Fruit fly (Drosophila melanogaster): ENCODE measurements around the gene CG7920.

Gene CG7920

DNA sequence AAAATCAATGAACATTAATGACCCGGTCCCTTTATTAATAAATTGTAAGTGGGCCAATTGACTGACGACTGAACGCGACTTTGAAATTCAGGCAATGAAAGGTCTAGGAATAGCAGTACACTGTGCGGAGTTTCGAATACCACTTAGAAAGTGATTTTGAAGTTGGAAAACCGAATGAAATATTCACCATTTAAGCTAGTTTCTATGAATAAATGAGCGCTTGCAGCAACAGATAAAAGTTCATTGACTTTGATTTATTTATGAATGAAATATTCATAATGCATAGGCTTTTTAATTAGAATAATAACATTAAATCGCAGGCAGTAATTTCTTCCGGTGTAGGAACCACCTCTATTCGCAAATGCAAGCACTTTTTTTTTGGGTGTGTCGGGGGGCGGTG is 5.9 kb upstream of the CG7920 start (continued):
- no peak for TF ChIP-seq lola (GFP tag; optimal IDR thresholded peaks at IDR 0.05)
- TF ChIP-seq ssp (GFP tag; IDR thresholded peaks at IDR 0.05): no peak
- no peak for TF ChIP-seq insv (GFP tag; optimal IDR thresholded peaks at IDR 0.05)
- peak; percentile 21 for TF ChIP-seq bcd (GFP tag; optimal IDR thresholded peaks at IDR 0.05)
- TF ChIP-seq zf30C (GFP tag; optimal IDR thresholded peaks at IDR 0.05): peak; percentile 33
- TF ChIP-seq ken (GFP tag; IDR thresholded peaks at IDR 0.05): no peak
- TF ChIP-seq Med (GFP tag): peak; percentile 22
- no peak for TF ChIP-seq Dp (GFP tag; optimal IDR thresholded peaks at IDR 0.05)
- TF ChIP-seq stwl (tag; optimal IDR thresholded peaks at IDR 0.05): no peak
- no peak for TF ChIP-seq Dll (GFP tag; IDR thresholded peaks at IDR 0.05; ENCODE audit: partially characterized antibody)
- peak; percentile 44; the same call in 1 of the 2 replicates for TF ChIP-seq CG6689 (GFP tag; IDR thresholded peaks at IDR 0.05)
- no peak for TF ChIP-seq BtbVII (GFP tag; optimal IDR thresholded peaks at IDR 0.05)
- no peak for TF ChIP-seq CG7556 (GFP tag; optimal IDR thresholded peaks at IDR 0.05)
- TF ChIP-seq mam (GFP tag; optimal IDR thresholded peaks at IDR 0.05): no peak
- peak; percentile 10 for TF ChIP-seq CG2120 (GFP tag; optimal IDR thresholded peaks at IDR 0.05)
- TF ChIP-seq bsh (GFP tag; optimal IDR thresholded peaks at IDR 0.05): peak in 1 of 2 experiments; percentile 29
- TF ChIP-seq amos (GFP tag; IDR thresholded peaks at IDR 0.05; ENCODE audit: partially characterized antibody): no peak
- TF ChIP-seq CG17328 (GFP tag; IDR thresholded peaks at IDR 0.05): no peak
- TF ChIP-seq CG31388 (GFP tag; optimal IDR thresholded peaks at IDR 0.05): no peak
- peak; percentile 18 for TF ChIP-seq CG17829 (tag; optimal IDR thresholded peaks at IDR 0.05)
- TF ChIP-seq CG9797 (GFP tag; optimal IDR thresholded peaks at IDR 0.05): no peak
- no peak for TF ChIP-seq CG4707 (GFP tag; optimal IDR thresholded peaks at IDR 0.05)
- no peak for TF ChIP-seq danr (GFP tag; IDR thresholded peaks at IDR 0.05)
- TF ChIP-seq lov (optimal IDR thresholded peaks at IDR 0.05): no peak
- no peak for TF ChIP-seq lov (GFP tag; IDR thresholded peaks at IDR 0.05)
- TF ChIP-seq hth (optimal IDR thresholded peaks at IDR 0.05): no peak
- TF ChIP-seq dmrt99B (tag; optimal IDR thresholded peaks at IDR 0.05): peak; percentile 43
- TF ChIP-seq Xrp1 (GFP tag; IDR thresholded peaks at IDR 0.05): peak; percentile 48; the same call in 1 of the 2 replicates
- 0 out of 2 replicates have a peak, but pooled peaks have one; percentile 46 for TF ChIP-seq Awh (GFP tag; IDR thresholded peaks at IDR 0.05)
- no peak for TF ChIP-seq jing (GFP tag; optimal IDR thresholded peaks at IDR 0.05)
- peak; percentile 53 for TF ChIP-seq CG11504 (tag; optimal IDR thresholded peaks at IDR 0.05)
- no peak for TF ChIP-seq CG12071 (GFP tag; optimal IDR thresholded peaks at IDR 0.05)
- TF ChIP-seq tgo (GFP tag; IDR thresholded peaks at IDR 0.05): no peak; the same call in 2 of the 3 replicates
- TF ChIP-seq chif (GFP tag; optimal IDR thresholded peaks at IDR 0.05): no peak
- TF ChIP-seq inv (GFP tag; IDR thresholded peaks at IDR 0.05; ENCODE audit: partially characterized antibody): no peak
- no peak for TF ChIP-seq wdn (GFP tag; IDR thresholded peaks at IDR 0.05)
- peak; percentile 37 for TF ChIP-seq Meics (GFP tag; optimal IDR thresholded peaks at IDR 0.05)
- TF ChIP-seq toy (GFP tag; IDR thresholded peaks at IDR 0.05): no peak
- peak; percentile 34; the same call in 1 of the 2 replicates for TF ChIP-seq slbo (GFP tag; IDR thresholded peaks at IDR 0.05)
- peak; percentile 17 for TF ChIP-seq CG9817 (tag; optimal IDR thresholded peaks at IDR 0.05)
- TF ChIP-seq CG14014 (GFP tag; IDR thresholded peaks at IDR 0.05): 0 out of 2 replicates have a peak, but pooled peaks have one; percentile 27
- no peak for TF ChIP-seq prd (optimal IDR thresholded peaks at IDR 0.05)
- TF ChIP-seq prd (GFP tag; IDR thresholded peaks at IDR 0.05): peak; percentile 47; the same call in 1 of the 3 replicates
- TF ChIP-seq CG4424 (GFP tag; optimal IDR thresholded peaks at IDR 0.05): peak; percentile 29
- TF ChIP-seq CG12659 (GFP tag; optimal IDR thresholded peaks at IDR 0.05): no peak
- TF ChIP-seq CG7372 (GFP tag; IDR thresholded peaks at IDR 0.05): no peak
- TF ChIP-seq kay (GFP tag; optimal IDR thresholded peaks at IDR 0.05): no peak
- TF ChIP-seq pan (optimal IDR thresholded peaks at IDR 0.05): no peak
- TF ChIP-seq pan (GFP tag; optimal IDR thresholded peaks at IDR 0.05 in 1 of 2, IDR thresholded peaks at IDR 0.05 in 1 of 2): peak in 1 of 2 experiments; percentile 29
- no peak for TF ChIP-seq Opbp (GFP tag; IDR thresholded peaks at IDR 0.05; ENCODE audit: partially characterized antibody)
- TF ChIP-seq MESR4 (GFP tag; optimal IDR thresholded peaks at IDR 0.05): no peak
